Worm (Caenorhabditis elegans) whole organism, young adult: ENCODE results near the gene tag-164.
"Not testable (repeated sequence)": the region's sequence is repeated elsewhere in the genome, so short reads cannot be mapped to it uniquely, and the experiment has no call there.

ENCODE experiments used
- Y95B8A.8 ChIP-seq: fragments of 200-800 bp; sonication (Bioruptor generic); IDR thresholded peaks from 2 replicates; pipeline ENCODE4 v1.3.6; 2022; ENCODE audit warnings: missing genetic modification reagents, missing genetic modification characterization, missing compliant biosample characterization
- efl-1 ChIP-seq: fragments of 150-350 bp; optimal IDR thresholded peaks from 2 replicates; lab custom pipeline; 2014; ENCODE audit warnings: missing biosample characterization, missing genetic modification reagents, missing genetic modification characterization
- let-607 ChIP-seq, 2 experiments: fragments of 200-800 bp in 1 of 2; sonication (Bioruptor generic) in 1 of 2; sonication (generic microtip) in 1 of 2; optimal IDR thresholded peaks; 2 replicates each; lab custom pipeline; 2016 to 2018; ENCODE audit warnings: mild to moderate bottlenecking in 2 of 2, missing compliant biosample characterization in 2 of 2, missing genetic modification characterization in 2 of 2, moderate library complexity in 2 of 2, missing genotype in 1 of 2
- unc-62 ChIP-seq: fragments of 150-350 bp; optimal IDR thresholded peaks from 2 replicates; lab custom pipeline; 2014; ENCODE audit warnings: missing biosample characterization, missing genetic modification reagents, missing genetic modification characterization

DNA sequence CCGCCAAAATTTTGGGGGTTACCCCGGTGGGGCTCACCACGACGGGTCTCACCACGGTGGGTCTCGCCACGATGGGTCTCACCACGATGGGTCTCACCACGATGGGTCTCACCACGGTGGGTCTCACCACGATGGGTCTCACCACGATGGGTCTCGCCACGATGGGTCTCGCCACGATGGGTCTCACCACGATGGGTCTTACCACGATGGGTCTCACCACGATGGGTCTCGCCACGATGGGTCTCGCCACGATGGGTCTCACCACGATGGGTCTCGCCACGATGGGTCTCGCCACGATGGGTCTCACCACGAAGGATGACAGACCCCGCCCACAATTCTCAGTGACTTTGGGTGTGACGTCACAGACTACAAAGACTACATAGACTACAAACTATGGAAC is 11.1 kb upstream of the tag-164 start:
- TF ChIP-seq Y95B8A.8 (GFP tag; lab: Robert Waterston, UW); unc-62; efl-1 (GFP tag; lab: Kevin White, UChicago); let-607 (tag; optimal IDR thresholded peaks at IDR 0.05; lab: Kevin White, UChicago): not testable (repeated sequence)
